Fruit fly (Drosophila melanogaster) whole organism, pupa: Measurements from ENCODE around the gene CG34299.

Experiments
- CG14655 ChIP-seq: fragments of 200-800 bp; sonication (Bioruptor generic); optimal IDR thresholded peaks from 3 replicates; lab custom pipeline; 2017; ENCODE audit warnings: mild to moderate bottlenecking, missing biosample characterization, missing genetic modification reagents, missing genetic modification characterization
- EcR ChIP-seq: fragments of 200-800 bp; sonication (Bioruptor generic); optimal IDR thresholded peaks from 3 replicates; lab custom pipeline; 2019; ENCODE audit warnings: missing biosample characterization, missing genetic modification characterization, mild to moderate bottlenecking, moderate library complexity, missing genetic modification reagents
- gl ChIP-seq: fragments of 200-800 bp; sonication (Bioruptor generic); optimal IDR thresholded peaks from 2 replicates; lab custom pipeline; 2018; ENCODE audit warnings: missing biosample characterization, mild to moderate bottlenecking, missing genetic modification characterization

DNA sequence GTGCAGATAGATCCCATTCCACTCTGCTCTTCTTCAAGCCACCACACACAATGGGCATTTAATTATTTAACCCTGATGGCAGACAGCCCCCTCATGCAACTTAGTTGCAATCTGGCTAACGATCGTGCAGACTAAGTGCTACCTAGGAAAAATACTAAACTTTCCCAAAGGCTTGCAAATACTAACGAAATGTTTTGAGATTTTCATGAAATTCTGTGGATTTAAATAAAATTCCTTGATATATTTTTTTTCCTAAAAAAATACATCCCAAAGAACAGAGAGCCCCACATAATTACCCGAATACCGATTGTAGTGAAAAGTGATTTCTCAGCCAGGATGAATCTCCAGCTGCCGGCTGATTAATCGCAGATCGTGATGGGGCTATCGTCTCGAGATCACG is 10.2 kb downstream of the CG34299 start:
- TF ChIP-seq EcR (no peak), gl (tag; lab: Kevin White, UChicago) (peak; percentile 75), CG14655 (GFP tag; lab: Kevin White, UChicago) (no peak)
